Worm (Caenorhabditis elegans) whole organism, L1 larva: ENCODE data around the gene K03A11.6.

ENCODE experiments used
- C04F5.9 ChIP-seq: sonication (generic microtip); optimal IDR thresholded peaks from 2 replicates; lab custom pipeline; 2016; ENCODE audit warnings: missing genetic modification characterization, missing compliant biosample characterization
- C16A3.4 ChIP-seq: fragments of 150-350 bp; optimal IDR thresholded peaks from 2 replicates; lab custom pipeline; 2014; ENCODE audit warnings: missing biosample characterization, missing genetic modification characterization
- C34B4.2 ChIP-seq: sonication (generic microtip); optimal IDR thresholded peaks from 2 replicates; lab custom pipeline; 2017; ENCODE audit warnings: mild to moderate bottlenecking, missing genetic modification characterization, missing compliant biosample characterization
- F16B12.6 ChIP-seq: fragments of 150-350 bp; optimal IDR thresholded peaks from 2 replicates; lab custom pipeline; 2014; ENCODE audit warnings: missing biosample characterization, missing genetic modification characterization
- Y116A8C.19 ChIP-seq: sonication (generic microtip); optimal IDR thresholded peaks from 2 replicates; lab custom pipeline; 2016; ENCODE audit warnings: missing compliant biosample characterization, missing genetic modification characterization, borderline replicate concordance
- aha-1 ChIP-seq: fragments of 150-350 bp; optimal IDR thresholded peaks from 2 replicates; lab custom pipeline; 2014; ENCODE audit warnings: missing biosample characterization, missing genetic modification characterization
- alr-1 ChIP-seq: fragments of 200-800 bp; sonication (Bioruptor generic); optimal IDR thresholded peaks from 2 replicates; lab custom pipeline; 2018; ENCODE audit warnings: borderline replicate concordance, mild to moderate bottlenecking, missing genetic modification characterization, missing compliant biosample characterization
- aly-2 ChIP-seq: fragments of 150-350 bp; optimal IDR thresholded peaks from 2 replicates; lab custom pipeline; 2014; ENCODE audit warnings: missing biosample characterization, missing genetic modification characterization
- ama-1 ChIP-seq: fragments of 150-350 bp; optimal IDR thresholded peaks from 2 replicates; lab custom pipeline; 2014
- ceh-63 ChIP-seq: fragments of 200-800 bp; sonication (Bioruptor generic); optimal IDR thresholded peaks from 2 replicates; lab custom pipeline; 2018; ENCODE audit warnings: mild to moderate bottlenecking, missing genetic modification characterization, missing compliant biosample characterization
- ceh-82 ChIP-seq, 3 experiments: fragments of 150-350 bp in 1 of 3; sonication (generic microtip) in 2 of 3; optimal IDR thresholded peaks; 2 replicates each; lab custom pipeline; 2014 to 2017; ENCODE audit warnings: missing biosample characterization in 3 of 3, missing genetic modification characterization in 3 of 3
- ceh-88 ChIP-seq: fragments of 200-800 bp; sonication (Bioruptor generic); IDR thresholded peaks from 2 replicates; pipeline ENCODE4 v1.3.6; 2022; ENCODE audit warnings: missing genetic modification characterization, missing compliant biosample characterization
- ceh-90 ChIP-seq: sonication (generic microtip); optimal IDR thresholded peaks from 2 replicates; lab custom pipeline; 2016; ENCODE audit warnings: missing genetic modification characterization, missing compliant biosample characterization
- dsc-1 ChIP-seq: sonication (generic microtip); optimal IDR thresholded peaks from 2 replicates; lab custom pipeline; 2016; ENCODE audit warnings: mild to moderate bottlenecking, missing genetic modification characterization, missing compliant biosample characterization
- efl-1 ChIP-seq, 4 experiments: fragments of 150-350 bp; optimal IDR thresholded peaks in 3 of 4; peaks in 1 of 4; 1 replicate in 1 of 4; 2 replicates in 3 of 4; lab custom pipeline; 2014; ENCODE audit warnings: missing biosample characterization in 2 of 4, missing genetic modification characterization in 2 of 4, missing genetic modification reagents in 2 of 4
- egl-13 ChIP-seq: sonication (generic microtip); optimal IDR thresholded peaks from 2 replicates; lab custom pipeline; 2016; ENCODE audit warnings: missing genotype, missing genetic modification reagents, missing genetic modification characterization, missing compliant biosample characterization
- ets-5 ChIP-seq: fragments of 200-800 bp; sonication (Bioruptor generic); IDR thresholded peaks from 2 replicates; pipeline ENCODE4 v1.3.6; 2022; ENCODE audit warnings: missing genetic modification characterization, missing compliant biosample characterization
- fkh-10 ChIP-seq: sonication (generic microtip); optimal IDR thresholded peaks from 2 replicates; lab custom pipeline; 2017; ENCODE audit warnings: missing biosample characterization, missing genetic modification reagents, missing genetic modification characterization
- fkh-4 ChIP-seq: sonication (generic microtip); optimal IDR thresholded peaks from 2 replicates; lab custom pipeline; 2016; ENCODE audit warnings: missing compliant biosample characterization, missing genetic modification characterization, borderline replicate concordance
- fkh-8 ChIP-seq: sonication (generic microtip); optimal IDR thresholded peaks from 2 replicates; lab custom pipeline; 2016; ENCODE audit warnings: mild to moderate bottlenecking, missing genetic modification characterization, missing compliant biosample characterization
- fos-1 ChIP-seq: fragments of 150-350 bp; optimal IDR thresholded peaks from 2 replicates; lab custom pipeline; 2014; ENCODE audit warnings: missing biosample characterization, missing genetic modification characterization
- grh-1 ChIP-seq: fragments of 200-800 bp; sonication (Bioruptor generic); IDR thresholded peaks from 2 replicates; pipeline ENCODE4 v1.3.6; 2022; ENCODE audit warnings: missing genetic modification reagents, missing genetic modification characterization, missing compliant biosample characterization
- hlh-17 ChIP-seq: fragments of 200-800 bp; sonication (Bioruptor generic); optimal IDR thresholded peaks from 2 replicates; lab custom pipeline; 2018; ENCODE audit warnings: missing genetic modification characterization, mild to moderate bottlenecking, missing compliant biosample characterization, moderate library complexity, borderline replicate concordance
- hlh-4 ChIP-seq: sonication (generic microtip); optimal IDR thresholded peaks from 2 replicates; lab custom pipeline; 2016; ENCODE audit warnings: mild to moderate bottlenecking, missing genetic modification characterization, missing compliant biosample characterization
- isw-1 ChIP-seq: fragments of 200-800 bp; sonication (Bioruptor generic); IDR thresholded peaks from 2 replicates; pipeline ENCODE4 v1.3.6; 2022; ENCODE audit warnings: missing genetic modification characterization, missing compliant biosample characterization
- lin-14 ChIP-seq: fragments of 200-800 bp; sonication (Bioruptor generic); optimal IDR thresholded peaks from 2 replicates; lab custom pipeline; 2018; ENCODE audit warnings: mild to moderate bottlenecking, missing genetic modification characterization, moderate library complexity, missing compliant biosample characterization
- lin-15B ChIP-seq: fragments of 150-350 bp; sonication (generic microtip); optimal IDR thresholded peaks from 3 replicates; lab custom pipeline; 2014; ENCODE audit warnings: missing biosample characterization, missing genetic modification characterization
- lin-35 ChIP-seq, 2 experiments: fragments of 150-350 bp; optimal IDR thresholded peaks; 2 replicates each; lab custom pipeline; 2014; ENCODE audit warnings: missing biosample characterization in 2 of 2, missing genetic modification characterization in 2 of 2, missing genetic modification reagents in 2 of 2
- lin-39 ChIP-seq: fragments of 150-350 bp; optimal IDR thresholded peaks from 2 replicates; lab custom pipeline; 2014; ENCODE audit warnings: missing biosample characterization, missing genetic modification reagents, missing genetic modification characterization
- mef-2 ChIP-seq: fragments of 150-350 bp; optimal IDR thresholded peaks from 2 replicates; lab custom pipeline; 2014; ENCODE audit warnings: missing biosample characterization, missing genetic modification characterization
- mep-1 ChIP-seq: fragments of 150-350 bp; optimal IDR thresholded peaks from 2 replicates; lab custom pipeline; 2014; ENCODE audit warnings: missing biosample characterization, missing genetic modification characterization
- nhr-19 ChIP-seq: fragments of 200-800 bp; sonication (Bioruptor generic); conservative IDR thresholded peaks from 2 replicates; pipeline ENCODE4 v1.3.6; 2022; ENCODE audit warnings: missing genetic modification characterization, missing compliant biosample characterization
- nhr-28 ChIP-seq: fragments of 150-350 bp; optimal IDR thresholded peaks from 2 replicates; lab custom pipeline; 2014; ENCODE audit warnings: missing biosample characterization, missing genetic modification characterization
- nhr-71 ChIP-seq: sonication (generic microtip); optimal IDR thresholded peaks from 2 replicates; lab custom pipeline; 2016; ENCODE audit warnings: mild to moderate bottlenecking, missing genetic modification characterization, moderate library complexity, missing compliant biosample characterization
- nhr-77 ChIP-seq: fragments of 150-350 bp; optimal IDR thresholded peaks from 2 replicates; lab custom pipeline; 2014; ENCODE audit warnings: missing biosample characterization, missing genetic modification characterization
- nhr-85 ChIP-seq: sonication (generic microtip); peaks from one replicate; lab custom pipeline; 2016; ENCODE audit warnings: missing genetic modification characterization, inconsistent platforms, missing compliant biosample characterization
- nhr-90 ChIP-seq: sonication (generic microtip); optimal IDR thresholded peaks from 2 replicates; lab custom pipeline; 2016; ENCODE audit warnings: mild to moderate bottlenecking, missing genetic modification characterization, missing compliant biosample characterization; ENCODE audit not compliant: poor library complexity
- pax-3 ChIP-seq: fragments of 200-800 bp; sonication (Bioruptor generic); optimal IDR thresholded peaks from 2 replicates; lab custom pipeline; 2018; ENCODE audit warnings: mild to moderate bottlenecking, missing genetic modification characterization, moderate library complexity, missing compliant biosample characterization
- pqm-1 ChIP-seq: sonication (generic microtip); optimal IDR thresholded peaks from 3 replicates; lab custom pipeline; 2017; ENCODE audit warnings: missing biosample characterization, missing genetic modification characterization
- skn-1 ChIP-seq: fragments of 150-350 bp; optimal IDR thresholded peaks from 2 replicates; lab custom pipeline; 2014; ENCODE audit warnings: missing biosample characterization, missing genetic modification characterization
- snpc-4 ChIP-seq: fragments of 150-350 bp; optimal IDR thresholded peaks from 2 replicates; lab custom pipeline; 2014; ENCODE audit warnings: missing biosample characterization, missing genetic modification characterization
- snu-23 ChIP-seq: sonication (generic microtip); optimal IDR thresholded peaks from 2 replicates; lab custom pipeline; 2016; ENCODE audit warnings: missing genetic modification characterization, missing compliant biosample characterization
- sox-4 ChIP-seq: sonication (generic microtip); optimal IDR thresholded peaks from 2 replicates; lab custom pipeline; 2016; ENCODE audit warnings: missing genetic modification characterization, missing compliant biosample characterization
- sptf-1 ChIP-seq: fragments of 150-350 bp; optimal IDR thresholded peaks from 2 replicates; lab custom pipeline; 2014; ENCODE audit warnings: missing biosample characterization, missing genetic modification characterization
- sup-37 ChIP-seq: fragments of 200-800 bp; sonication (Bioruptor generic); optimal IDR thresholded peaks from 2 replicates; lab custom pipeline; 2018; ENCODE audit warnings: mild to moderate bottlenecking, missing genetic modification characterization, missing compliant biosample characterization
- tbx-2 ChIP-seq: sonication (generic microtip); optimal IDR thresholded peaks from 2 replicates; lab custom pipeline; 2016; ENCODE audit warnings: missing genetic modification characterization, missing compliant biosample characterization
- tlp-1 ChIP-seq: fragments of 150-350 bp; optimal IDR thresholded peaks from 2 replicates; lab custom pipeline; 2014; ENCODE audit warnings: missing biosample characterization, missing genetic modification characterization
- unc-130 ChIP-seq: fragments of 150-350 bp; optimal IDR thresholded peaks from 2 replicates; lab custom pipeline; 2017; ENCODE audit warnings: missing biosample characterization, missing genetic modification characterization, inconsistent platforms
- unc-30 ChIP-seq: sonication (generic microtip); optimal IDR thresholded peaks from 2 replicates; lab custom pipeline; 2017; ENCODE audit warnings: missing biosample characterization, missing genetic modification characterization
- unc-62 ChIP-seq: fragments of 150-350 bp; optimal IDR thresholded peaks from 2 replicates; lab custom pipeline; 2014; ENCODE audit warnings: missing biosample characterization, missing genetic modification reagents, missing genetic modification characterization
- unc-86 ChIP-seq: sonication (generic microtip); optimal IDR thresholded peaks from 2 replicates; lab custom pipeline; 2016; ENCODE audit warnings: missing genetic modification characterization, missing compliant biosample characterization
- unc-98 ChIP-seq: fragments of 200-800 bp; sonication (Bioruptor generic); IDR thresholded peaks from 2 replicates; pipeline ENCODE4 v1.3.6; 2022; ENCODE audit warnings: missing genetic modification characterization, missing compliant biosample characterization
- vab-15 ChIP-seq: sonication (generic microtip); optimal IDR thresholded peaks from 2 replicates; lab custom pipeline; 2017; ENCODE audit warnings: missing genotype, mild to moderate bottlenecking, missing genetic modification characterization, missing compliant biosample characterization
- xbp-1 ChIP-seq: sonication (generic microtip); optimal IDR thresholded peaks from 2 replicates; lab custom pipeline; 2016; ENCODE audit warnings: missing genetic modification characterization, missing compliant biosample characterization
- zag-1 ChIP-seq: fragments of 150-350 bp; optimal IDR thresholded peaks from 2 replicates; lab custom pipeline; 2014; ENCODE audit warnings: missing biosample characterization, missing genetic modification characterization

The K03A11.6 gene

ce11 chrX:13009645-13010044 lies 46.0 kb upstream of the K03A11.6 start:
- TF ChIP-seq isw-1 (GFP tag; lab: Robert Waterston, UW) (no peak), mep-1 (peak; percentile 70), pax-3 (tag; lab: Kevin White, UChicago) (no peak), nhr-28 (tag; lab: Kevin White, UChicago) (no peak), lin-15B (no peak), fos-1 (tag; lab: Kevin White, UChicago) (no peak), hlh-17 (no peak), ceh-82 (tag; optimal IDR thresholded peaks at IDR 0.05; lab: Kevin White, UChicago) (no peak), skn-1 (no peak), unc-86 (tag; lab: Kevin White, UChicago) (no peak), lin-35 (GFP tag; optimal IDR thresholded peaks at IDR 0.05; lab: Kevin White, UChicago) (peak in 1 of 2 experiments; percentile 29), alr-1 (no peak), sup-37 (GFP tag; lab: Kevin White, UChicago) (no peak), snu-23 (GFP tag; lab: Kevin White, UChicago) (peak; percentile 51), Y116A8C.19 (tag; lab: Kevin White, UChicago) (no peak), pqm-1 (no peak), fkh-10 (GFP tag; lab: Kevin White, UChicago) (no peak), tbx-2 (tag; lab: Kevin White, UChicago) (no peak), aly-2 (tag; lab: Kevin White, UChicago) (no peak), ceh-90 (tag; lab: Kevin White, UChicago) (no peak), snpc-4 (tag; lab: Kevin White, UChicago) (no peak), ets-5 (GFP tag; lab: Robert Waterston, UW) (no peak), unc-130 (no peak), tlp-1 (no peak), nhr-85 (tag; lab: Kevin White, UChicago) (peak; percentile 91), F16B12.6 (tag; lab: Kevin White, UChicago) (no peak), xbp-1 (tag; lab: Kevin White, UChicago) (no peak), fkh-4 (tag; lab: Kevin White, UChicago) (no peak), ceh-88 (GFP tag; lab: Robert Waterston, UW) (no peak), vab-15 (no peak), mef-2 (tag; lab: Kevin White, UChicago) (no peak), unc-98 (no peak), nhr-71 (tag; lab: Kevin White, UChicago) (peak; percentile 55), C16A3.4 (tag; lab: Kevin White, UChicago) (peak; percentile 3), nhr-90 (tag; lab: Kevin White, UChicago) (peak; percentile 51), unc-62 (GFP tag; lab: Kevin White, UChicago) (no peak), lin-39 (no peak), ceh-63 (GFP tag; lab: Kevin White, UChicago) (no peak), lin-14 (GFP tag; lab: Kevin White, UChicago) (peak; percentile 78), fkh-8 (tag; lab: Kevin White, UChicago) (no peak), sptf-1 (tag; lab: Kevin White, UChicago) (no peak), unc-30 (tag; lab: Kevin White, UChicago) (no peak), hlh-4 (tag; lab: Kevin White, UChicago) (no peak), nhr-19 (GFP tag; lab: Robert Waterston, UW) (peak; percentile 16; the same call in 1 of the 2 replicates), sox-4 (tag; lab: Kevin White, UChicago) (no peak), efl-1 (optimal IDR thresholded peaks at IDR 0.05; lab: Kevin White, UChicago) (no peak), efl-1 (GFP tag; optimal IDR thresholded peaks at IDR 0.05 in 1 of 2; lab: Kevin White, UChicago) (peak in 1 of 2 experiments; percentile 82), C04F5.9 (no peak), aha-1 (no peak), C34B4.2 (tag; lab: Kevin White, UChicago) (no peak), egl-13 (tag; lab: Kevin White, UChicago) (no peak), nhr-77 (tag; lab: Kevin White, UChicago) (no peak), dsc-1 (no peak), grh-1 (peak; percentile 79), zag-1 (tag; lab: Kevin White, UChicago) (no peak), ama-1 (lab: Kevin White, UChicago) (no peak)
